Worm (Caenorhabditis elegans) whole organism, late embryonic: ENCODE results near the gene F27B3.8.

ENCODE experiments used
- dve-1 ChIP-seq: sonication (generic microtip); optimal IDR thresholded peaks from 2 replicates; lab custom pipeline; 2017; ENCODE audit warnings: antibody characterized with exemption, mild to moderate bottlenecking, missing genetic modification characterization, missing compliant biosample characterization
- pat-9 ChIP-seq: fragments of 200-800 bp; sonication (Bioruptor generic); optimal IDR thresholded peaks from 2 replicates; lab custom pipeline; 2018; ENCODE audit warnings: mild to moderate bottlenecking, missing genetic modification characterization, moderate library complexity, missing compliant biosample characterization

- no peak for TF ChIP-seq dve-1 (tag; lab: Kevin White, UChicago)
- TF ChIP-seq pat-9, result no peak
Observed at ce11 chrIII:6606022-6606467, 26.5 kb downstream of the F27B3.8 start.
